Fruit fly (Drosophila melanogaster): Measurements from ENCODE around the gene CG33169.

CG33169 gene

dm6 chr3L:22888591-22889258 lies 25.1 kb downstream of the CG33169 start (continued):
- TF ChIP-seq kni (GFP tag; optimal IDR thresholded peaks at IDR 0.05) (peak; percentile 61), sr (GFP tag; IDR thresholded peaks at IDR 0.05) (peak; percentile 54; the same call in 2 of the 3 replicates), Hand (GFP tag; optimal IDR thresholded peaks at IDR 0.05) (peak; percentile 17), CG8290 (GFP tag; optimal IDR thresholded peaks at IDR 0.05) (no peak), CG8290 (tag; optimal IDR thresholded peaks at IDR 0.05) (peak in 1 of 2 experiments; percentile 7), CG8924 (tag; optimal IDR thresholded peaks at IDR 0.05) (no peak), CG12219 (GFP tag; optimal IDR thresholded peaks at IDR 0.05) (no peak), Hmr (GFP tag; optimal IDR thresholded peaks at IDR 0.05) (peak; percentile 26), CG10654 (GFP tag; optimal IDR thresholded peaks at IDR 0.05) (no peak), CG17802 (tag; optimal IDR thresholded peaks at IDR 0.05) (peak; percentile 30), bcd (GFP tag; optimal IDR thresholded peaks at IDR 0.05) (no peak), lab (GFP tag; optimal IDR thresholded peaks at IDR 0.05) (peak; percentile 5)

- TF ChIP-seq CG11456 (GFP tag; IDR thresholded peaks at IDR 0.05) (0 out of 3 replicates have a peak, but pooled peaks have one; percentile 7), sd (tag; optimal IDR thresholded peaks at IDR 0.05) (peak; percentile 75), Atf6 (GFP tag; IDR thresholded peaks at IDR 0.05) (no peak), GATAe (GFP tag; conservative IDR thresholded peaks at IDR 0.05) (peak; percentile 43; the same call in 1 of the 2 replicates), Med (GFP tag) (peak; percentile 34), Hey (tag; optimal IDR thresholded peaks at IDR 0.05) (peak; percentile 99), mirr (GFP tag; optimal IDR thresholded peaks at IDR 0.05) (peak; percentile 42), Hr78 (GFP tag; optimal IDR thresholded peaks at IDR 0.05) (peak in 1 of 2 experiments; percentile 79), grn (GFP tag; optimal IDR thresholded peaks at IDR 0.05) (peak; percentile 85), CG30020 (tag; optimal IDR thresholded peaks at IDR 0.05) (no peak), exex (tag; optimal IDR thresholded peaks at IDR 0.05) (peak; percentile 97), bowl (GFP tag; IDR thresholded peaks at IDR 0.05) (no peak), Vsx1 (GFP tag; optimal IDR thresholded peaks at IDR 0.05) (peak; percentile 33), CG9437 (GFP tag; optimal IDR thresholded peaks at IDR 0.05) (no peak), HmgZ (tag; optimal IDR thresholded peaks at IDR 0.05) (peak; percentile 39), CG9727 (GFP tag; optimal IDR thresholded peaks at IDR 0.05) (no peak), danr (GFP tag; IDR thresholded peaks at IDR 0.05) (no peak), sug (tag; optimal IDR thresholded peaks at IDR 0.05) (peak; percentile 81), Opbp (GFP tag; IDR thresholded peaks at IDR 0.05; ENCODE audit: partially characterized antibody) (0 out of 3 replicates have a peak, but pooled peaks have one; percentile 12), CG34376 (GFP tag; optimal IDR thresholded peaks at IDR 0.05) (peak; percentile 58), cwo (GFP tag; optimal IDR thresholded peaks at IDR 0.05) (peak; percentile 16), Neu2 (GFP tag; optimal IDR thresholded peaks at IDR 0.05; ENCODE audit: borderline replicate concordance) (no peak), peb (GFP tag; IDR thresholded peaks at IDR 0.05) (no peak), onecut (GFP tag; IDR thresholded peaks at IDR 0.05) (no peak)
These were observed 26.4 kb downstream of the CG33169 start for dm6 chr3L:22890024-22890423.

dm6 chr3L:22891009-22891408 lies 27.3 kb downstream of the CG33169 start:
- TF ChIP-seq chinmo (GFP tag; IDR thresholded peaks at IDR 0.05; ENCODE audit: partially characterized antibody) (0 out of 4 replicates have a peak, but pooled peaks have one; percentile 24), exex (tag; optimal IDR thresholded peaks at IDR 0.05) (peak; percentile 76), Rfx (GFP tag; IDR thresholded peaks at IDR 0.05) (no peak), Pdp1 (GFP tag; optimal IDR thresholded peaks at IDR 0.05) (peak in 1 of 2 experiments; percentile 57)
